Worm (Caenorhabditis elegans) whole organism, mixed stage, embryonic: ENCODE data around the gene F36D3.4.

ENCODE experiments used
- ceh-83 ChIP-seq: fragments of 200-800 bp; sonication (Bioruptor generic); optimal IDR thresholded peaks from 2 replicates; lab custom pipeline; 2018; ENCODE audit warnings: mild to moderate bottlenecking, missing genetic modification characterization, missing compliant biosample characterization
- ham-2 ChIP-seq: fragments of 200-800 bp; sonication (Bioruptor generic); optimal IDR thresholded peaks from 2 replicates; lab custom pipeline; 2018; ENCODE audit warnings: mild to moderate bottlenecking, missing genetic modification characterization, missing compliant biosample characterization
- lin-13 ChIP-seq: fragments of 150-350 bp; optimal IDR thresholded peaks from 2 replicates; lab custom pipeline; 2014; ENCODE audit warnings: missing biosample characterization, missing genetic modification characterization
- mab-5 ChIP-seq: fragments of 150-350 bp; optimal IDR thresholded peaks from 2 replicates; lab custom pipeline; 2014; ENCODE audit warnings: missing biosample characterization, missing genetic modification characterization
- nhr-12 ChIP-seq: fragments of 150-350 bp; optimal IDR thresholded peaks from 2 replicates; lab custom pipeline; 2014; ENCODE audit warnings: missing biosample characterization, missing genetic modification characterization
- nhr-28 ChIP-seq: fragments of 150-350 bp; optimal IDR thresholded peaks from 2 replicates; lab custom pipeline; 2014; ENCODE audit warnings: missing biosample characterization, missing genetic modification characterization
- nhr-76 ChIP-seq: sonication (generic microtip); optimal IDR thresholded peaks from 2 replicates; lab custom pipeline; 2017; ENCODE audit warnings: missing biosample characterization, missing genetic modification characterization
- snpc-4 ChIP-seq: fragments of 150-350 bp; optimal IDR thresholded peaks from 2 replicates; lab custom pipeline; 2014; ENCODE audit warnings: missing biosample characterization, missing genetic modification characterization
- unc-120 ChIP-seq: sonication (generic microtip); optimal IDR thresholded peaks from 2 replicates; lab custom pipeline; 2017; ENCODE audit warnings: missing genetic modification characterization, missing compliant biosample characterization; ENCODE audit not compliant: poor library complexity, severe bottlenecking
- unc-62 ChIP-seq: fragments of 150-350 bp; optimal IDR thresholded peaks from 2 replicates; lab custom pipeline; 2014; ENCODE audit warnings: missing biosample characterization, missing genetic modification reagents, missing genetic modification characterization

DNA sequence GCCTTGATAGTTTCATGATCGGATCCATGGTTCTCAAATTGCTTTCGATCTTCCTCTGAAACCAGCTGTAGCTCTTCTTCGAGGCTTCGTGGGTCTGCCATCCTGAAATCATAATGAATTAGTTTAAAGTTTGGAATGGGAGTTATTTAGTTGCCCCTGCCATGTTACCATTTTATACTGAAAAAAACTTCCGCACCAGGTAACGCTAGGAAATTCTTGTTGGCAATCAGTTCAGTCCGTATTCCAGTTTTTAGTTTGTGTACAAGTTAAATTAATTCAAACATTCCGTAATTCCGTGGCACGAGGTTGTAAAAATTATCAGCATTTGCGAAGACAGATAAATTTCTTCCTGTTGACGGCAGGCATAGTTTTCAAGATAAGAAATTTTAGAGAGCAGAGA, 30.0 kb downstream of the F36D3.4 start, which contains the start of gene Y32B12A.5:
- TF ChIP-seq unc-120 (tag; lab: Kevin White, UChicago), result no peak
- no peak for TF ChIP-seq nhr-12 (tag; lab: Kevin White, UChicago)
- TF ChIP-seq nhr-76, result no peak
- no peak for TF ChIP-seq mab-5
- no peak for TF ChIP-seq snpc-4
- no peak for TF ChIP-seq ceh-83 (GFP tag; lab: Kevin White, UChicago)
- TF ChIP-seq nhr-28, result no peak
- TF ChIP-seq lin-13, result no peak
- TF ChIP-seq unc-62, result no peak
- TF ChIP-seq ham-2 (GFP tag; lab: Kevin White, UChicago), result no peak
